Fruit fly (Drosophila melanogaster): ENCODE measurements around the gene CG33306.
A peak's percentile ranks its signal among the peaks of the same experiment; 100 is the strongest.

DNA sequence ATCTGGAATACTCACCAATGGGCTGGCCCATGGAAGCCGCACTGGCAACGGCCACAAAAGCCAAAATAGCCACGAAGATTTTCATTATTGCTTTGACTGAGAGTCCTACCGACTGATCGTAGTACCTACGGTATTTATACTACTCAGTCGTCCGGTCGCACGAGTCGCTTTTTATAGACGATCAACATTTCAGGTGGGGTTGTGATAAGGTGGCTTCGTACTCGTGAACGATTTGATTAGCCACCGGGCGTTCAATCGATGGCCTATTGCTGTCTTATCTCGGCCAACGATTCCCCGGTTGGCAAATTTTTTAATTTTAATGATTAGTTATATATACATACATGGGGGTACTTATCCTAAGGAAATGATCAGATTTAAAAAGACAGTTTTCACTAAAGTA lies 1.6 kb upstream of the CG33306 start, which contains the start of gene CG8997:
- TF ChIP-seq Hr78 (GFP tag; optimal IDR thresholded peaks at IDR 0.05) (no peak), lola (GFP tag; optimal IDR thresholded peaks at IDR 0.05) (no peak), fru (GFP tag; optimal IDR thresholded peaks at IDR 0.05) (no peak), Sp1 (GFP tag; optimal IDR thresholded peaks at IDR 0.05) (no peak), tai (GFP tag; optimal IDR thresholded peaks at IDR 0.05) (no peak), Vsx2 (GFP tag; optimal IDR thresholded peaks at IDR 0.05; ENCODE audit: partially characterized antibody) (peak; percentile 42), CG9705 (GFP tag; optimal IDR thresholded peaks at IDR 0.05) (no peak), sage (GFP tag; optimal IDR thresholded peaks at IDR 0.05) (no peak)

Measured in whole organism, wandering third instar larva.